Fruit fly (Drosophila melanogaster): ENCODE results near the gene Ugt35B1.
A peak's percentile ranks its signal among the peaks of the same experiment; 100 is the strongest.

The Ugt35B1 gene

dm6 chr3R:11153799-11154273 lies 16.2 kb downstream of the Ugt35B1 start, which contains the start of gene Ugt302K1 (continued):
- TF ChIP-seq Eip74EF (GFP tag; optimal IDR thresholded peaks at IDR 0.05) (no peak), crp (GFP tag; optimal IDR thresholded peaks at IDR 0.05) (no peak), Mrtf (GFP tag; IDR thresholded peaks at IDR 0.05) (no peak), Sry-δ (GFP tag; optimal IDR thresholded peaks at IDR 0.05) (no peak), her (GFP tag; optimal IDR thresholded peaks at IDR 0.05) (no peak), hkb (optimal IDR thresholded peaks at IDR 0.05) (no peak), hkb (GFP tag; IDR thresholded peaks at IDR 0.05) (no peak), Spps (tag; optimal IDR thresholded peaks at IDR 0.05) (no peak), CG17612 (GFP tag; IDR thresholded peaks at IDR 0.05) (no peak), HLH3B (GFP tag; IDR thresholded peaks at IDR 0.05) (no peak), CG15073 (GFP tag; optimal IDR thresholded peaks at IDR 0.05) (no peak), CG7928 (GFP tag; optimal IDR thresholded peaks at IDR 0.05) (no peak), CG4820 (GFP tag; optimal IDR thresholded peaks at IDR 0.05) (no peak), sr (GFP tag; IDR thresholded peaks at IDR 0.05) (no peak), CkIIα-i1 (GFP tag; IDR thresholded peaks at IDR 0.05) (no peak), Oli (tag; optimal IDR thresholded peaks at IDR 0.05) (no peak), eve (GFP tag; optimal IDR thresholded peaks at IDR 0.05) (no peak), Mes4 (GFP tag; optimal IDR thresholded peaks at IDR 0.05) (no peak), dan (GFP tag; IDR thresholded peaks at IDR 0.05) (no peak), fu2 (GFP tag; optimal IDR thresholded peaks at IDR 0.05) (no peak), zfh2 (GFP tag; optimal IDR thresholded peaks at IDR 0.05) (no peak), Ravus (GFP tag; IDR thresholded peaks at IDR 0.05) (no peak; the same call in 1 of the 2 replicates), corto (GFP tag; optimal IDR thresholded peaks at IDR 0.05) (peak; percentile 57), fru (optimal IDR thresholded peaks at IDR 0.05) (no peak), CG11560 (tag; IDR thresholded peaks at IDR 0.05) (no peak), CG3847 (GFP tag; IDR thresholded peaks at IDR 0.05) (0 out of 2 replicates have a peak, but pooled peaks have one; percentile 28), toy (GFP tag; IDR thresholded peaks at IDR 0.05) (no peak), CG12219 (GFP tag; optimal IDR thresholded peaks at IDR 0.05) (no peak), Dp (GFP tag; optimal IDR thresholded peaks at IDR 0.05) (no peak), dysf (GFP tag; IDR thresholded peaks at IDR 0.05) (peak; percentile 36; the same call in 1 of the 3 replicates), CG15011 (GFP tag; optimal IDR thresholded peaks at IDR 0.05) (no peak), CG18599 (GFP tag; optimal IDR thresholded peaks at IDR 0.05) (peak; percentile 66), lov (optimal IDR thresholded peaks at IDR 0.05) (no peak), lov (GFP tag; IDR thresholded peaks at IDR 0.05) (no peak), peb (GFP tag; IDR thresholded peaks at IDR 0.05) (no peak), ara (GFP tag; IDR thresholded peaks at IDR 0.05) (no peak), Pdp1 (GFP tag; optimal IDR thresholded peaks at IDR 0.05) (no peak), CG4730 (GFP tag; IDR thresholded peaks at IDR 0.05) (no peak), CG8388 (GFP tag; optimal IDR thresholded peaks at IDR 0.05) (no peak), yki (optimal IDR thresholded peaks at IDR 0.05) (no peak), CG11696 (GFP tag; IDR thresholded peaks at IDR 0.05) (no peak), ssp (GFP tag; IDR thresholded peaks at IDR 0.05) (no peak), scrt (GFP tag; optimal IDR thresholded peaks at IDR 0.05) (no peak), ro (GFP tag; IDR thresholded peaks at IDR 0.05) (no peak), ATbp (GFP tag; optimal IDR thresholded peaks at IDR 0.05) (no peak), nau (GFP tag; optimal IDR thresholded peaks at IDR 0.05) (no peak), sima (GFP tag; optimal IDR thresholded peaks at IDR 0.05) (no peak), insv (GFP tag; optimal IDR thresholded peaks at IDR 0.05) (no peak), ind (GFP tag; optimal IDR thresholded peaks at IDR 0.05) (peak; percentile 21), B-H2 (GFP tag; optimal IDR thresholded peaks at IDR 0.05) (no peak), lilli (GFP tag; optimal IDR thresholded peaks at IDR 0.05) (no peak), Sry-β (GFP tag; optimal IDR thresholded peaks at IDR 0.05) (no peak), caup (GFP tag; optimal IDR thresholded peaks at IDR 0.05; ENCODE audit: severe bottlenecking) (peak; percentile 1)
